Fruit fly (Drosophila melanogaster): ENCODE results near the gene CG34323.

Gene CG34323

dm6 chrX:12073637-12074036 is 3.4 kb downstream of the CG34323 start (continued):
- TF ChIP-seq stc (GFP tag; IDR thresholded peaks at IDR 0.05) = no peak
- TF ChIP-seq abd-A (tag; optimal IDR thresholded peaks at IDR 0.05) = no peak
- no peak for TF ChIP-seq E2f1 (GFP tag; IDR thresholded peaks at IDR 0.05)
- TF ChIP-seq GATAe (GFP tag; conservative IDR thresholded peaks at IDR 0.05) = no peak
- TF ChIP-seq Aef1 (GFP tag; IDR thresholded peaks at IDR 0.05) = no peak
- TF ChIP-seq CG5180 (GFP tag; optimal IDR thresholded peaks at IDR 0.05) = no peak
- TF ChIP-seq CG7745 (tag; optimal IDR thresholded peaks at IDR 0.05) = no peak
- no peak; the same call in 1 of the 2 replicates for TF ChIP-seq CG9932 (GFP tag; IDR thresholded peaks at IDR 0.05)
- no peak for TF ChIP-seq onecut (GFP tag; IDR thresholded peaks at IDR 0.05)
- no peak for TF ChIP-seq Neu2 (GFP tag; optimal IDR thresholded peaks at IDR 0.05; ENCODE audit: borderline replicate concordance)
- no peak for TF ChIP-seq Hmx (GFP tag; optimal IDR thresholded peaks at IDR 0.05)
- no peak for TF ChIP-seq CG12744 (GFP tag; optimal IDR thresholded peaks at IDR 0.05)
- TF ChIP-seq CG17328 (GFP tag; IDR thresholded peaks at IDR 0.05) = no peak
- TF ChIP-seq wor (GFP tag; IDR thresholded peaks at IDR 0.05) = no peak
- no peak for TF ChIP-seq CG2116 (GFP tag; optimal IDR thresholded peaks at IDR 0.05)
- no peak for TF ChIP-seq hkb (optimal IDR thresholded peaks at IDR 0.05)
- no peak for TF ChIP-seq hkb (GFP tag; IDR thresholded peaks at IDR 0.05)
- TF ChIP-seq ssp (GFP tag; IDR thresholded peaks at IDR 0.05) = no peak
- no peak for TF ChIP-seq CG11456 (GFP tag; IDR thresholded peaks at IDR 0.05)
- no peak for TF ChIP-seq jigr1 (GFP tag; IDR thresholded peaks at IDR 0.05)
- TF ChIP-seq CG9727 (GFP tag; optimal IDR thresholded peaks at IDR 0.05) = no peak
- TF ChIP-seq hbn (GFP tag; IDR thresholded peaks at IDR 0.05; ENCODE audit: partially characterized antibody) = no peak
- peak; percentile 13 for TF ChIP-seq tap (tag; optimal IDR thresholded peaks at IDR 0.05)
- no peak for TF ChIP-seq lbe (GFP tag; optimal IDR thresholded peaks at IDR 0.05)
- TF ChIP-seq Pdp1 (GFP tag; optimal IDR thresholded peaks at IDR 0.05) = peak in 1 of 2 experiments; percentile 47
- no peak for TF ChIP-seq CG3995 (GFP tag; optimal IDR thresholded peaks at IDR 0.05)
- no peak for TF ChIP-seq hth (optimal IDR thresholded peaks at IDR 0.05)
- no peak for TF ChIP-seq CG4328 (GFP tag; optimal IDR thresholded peaks at IDR 0.05)
- TF ChIP-seq CG15601 (tag; optimal IDR thresholded peaks at IDR 0.05) = no peak
- no peak for TF ChIP-seq CG15514 (GFP tag; optimal IDR thresholded peaks at IDR 0.05)
- TF ChIP-seq caup (GFP tag; optimal IDR thresholded peaks at IDR 0.05; ENCODE audit: severe bottlenecking) = no peak
- TF ChIP-seq Hand (GFP tag; optimal IDR thresholded peaks at IDR 0.05) = peak; percentile 44
- TF ChIP-seq CG31224 (GFP tag; IDR thresholded peaks at IDR 0.05) = no peak
- TF ChIP-seq CG12391 (tag; optimal IDR thresholded peaks at IDR 0.05) = peak; percentile 40
- peak; percentile 50 for TF ChIP-seq CG17359 (tag; optimal IDR thresholded peaks at IDR 0.05)
- TF ChIP-seq Mrtf (GFP tag; IDR thresholded peaks at IDR 0.05) = no peak
- no peak for TF ChIP-seq CG31365 (tag; optimal IDR thresholded peaks at IDR 0.05)
- no peak for TF ChIP-seq CG17612 (GFP tag; IDR thresholded peaks at IDR 0.05)
- no peak for TF ChIP-seq crp (GFP tag; optimal IDR thresholded peaks at IDR 0.05)
- TF ChIP-seq ewg (GFP tag; optimal IDR thresholded peaks at IDR 0.05) = no peak
- TF ChIP-seq CG3838 (GFP tag; optimal IDR thresholded peaks at IDR 0.05) = no peak
- no peak for TF ChIP-seq Sry-β (GFP tag; optimal IDR thresholded peaks at IDR 0.05)
- TF ChIP-seq CG3281 (GFP tag; optimal IDR thresholded peaks at IDR 0.05) = peak; percentile 24
- no peak for TF ChIP-seq CG8765 (GFP tag; IDR thresholded peaks at IDR 0.05)
- TF ChIP-seq sima (GFP tag; optimal IDR thresholded peaks at IDR 0.05) = no peak
- TF ChIP-seq Lpt (GFP tag; optimal IDR thresholded peaks at IDR 0.05) = no peak
- no peak for TF ChIP-seq CG10431 (GFP tag; optimal IDR thresholded peaks at IDR 0.05)
- no peak for TF ChIP-seq CG13624 (GFP tag; optimal IDR thresholded peaks at IDR 0.05)
- TF ChIP-seq CG4820 (GFP tag; optimal IDR thresholded peaks at IDR 0.05) = no peak
- TF ChIP-seq ci (GFP tag; IDR thresholded peaks at IDR 0.05) = no peak
- TF ChIP-seq Sry-δ (GFP tag; optimal IDR thresholded peaks at IDR 0.05) = no peak
- no peak for TF ChIP-seq CG4707 (GFP tag; optimal IDR thresholded peaks at IDR 0.05)

Data from whole organism, embryonic.